Worm (Caenorhabditis elegans): ENCODE measurements around the gene lars-1.

Gene lars-1

DNA sequence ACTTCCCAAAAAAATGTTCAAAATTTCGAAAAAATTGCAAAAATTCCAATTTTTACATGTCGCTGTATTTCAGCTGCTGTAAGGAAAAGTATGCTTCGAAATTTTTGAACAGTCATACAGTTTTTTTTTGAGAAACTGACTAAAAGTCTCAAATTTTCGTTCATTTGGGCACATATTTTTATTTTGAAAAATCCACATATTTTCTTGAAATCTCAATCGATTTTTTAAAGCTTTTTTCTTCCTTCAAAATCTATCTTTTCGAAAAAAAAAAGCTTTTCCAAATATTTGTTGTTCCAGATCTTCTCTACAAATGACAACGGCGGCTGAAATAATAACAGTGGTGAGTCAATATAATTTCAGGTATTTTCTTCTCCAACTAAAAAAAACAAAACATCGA, 10.4 kb upstream of the lars-1 start, which contains the start of gene asd-1:
Gene asd-1, plus strand, starts transcription at position 298 of the 397 bp plus-strand sequence.
- TF ChIP-seq xnd-1 (tag; optimal IDR thresholded peaks at IDR 0.05) (no peak), hrde-1 (tag; optimal IDR thresholded peaks at IDR 0.05; ENCODE audit: borderline replicate concordance) (no peak), unc-62 (GFP tag; optimal IDR thresholded peaks at IDR 0.05) (no peak), ekl-4 (GFP tag; IDR thresholded peaks at IDR 0.05) (no peak), sdz-38 (tag; optimal IDR thresholded peaks at IDR 0.05) (no peak), lir-1 (GFP tag; conservative IDR thresholded peaks at IDR 0.05) (no peak), ceh-27 (GFP tag; optimal IDR thresholded peaks at IDR 0.05) (no peak), F49E8.2 (tag; optimal IDR thresholded peaks at IDR 0.05; ENCODE audit: insufficient read depth) (no peak), pbrm-1 (GFP tag; IDR thresholded peaks at IDR 0.05) (no peak), hlh-12 (tag; optimal IDR thresholded peaks at IDR 0.05) (no peak), unc-130 (GFP tag; optimal IDR thresholded peaks at IDR 0.05) (no peak), B0336.3 (GFP tag; IDR thresholded peaks at IDR 0.05) (no peak)

DNA sequence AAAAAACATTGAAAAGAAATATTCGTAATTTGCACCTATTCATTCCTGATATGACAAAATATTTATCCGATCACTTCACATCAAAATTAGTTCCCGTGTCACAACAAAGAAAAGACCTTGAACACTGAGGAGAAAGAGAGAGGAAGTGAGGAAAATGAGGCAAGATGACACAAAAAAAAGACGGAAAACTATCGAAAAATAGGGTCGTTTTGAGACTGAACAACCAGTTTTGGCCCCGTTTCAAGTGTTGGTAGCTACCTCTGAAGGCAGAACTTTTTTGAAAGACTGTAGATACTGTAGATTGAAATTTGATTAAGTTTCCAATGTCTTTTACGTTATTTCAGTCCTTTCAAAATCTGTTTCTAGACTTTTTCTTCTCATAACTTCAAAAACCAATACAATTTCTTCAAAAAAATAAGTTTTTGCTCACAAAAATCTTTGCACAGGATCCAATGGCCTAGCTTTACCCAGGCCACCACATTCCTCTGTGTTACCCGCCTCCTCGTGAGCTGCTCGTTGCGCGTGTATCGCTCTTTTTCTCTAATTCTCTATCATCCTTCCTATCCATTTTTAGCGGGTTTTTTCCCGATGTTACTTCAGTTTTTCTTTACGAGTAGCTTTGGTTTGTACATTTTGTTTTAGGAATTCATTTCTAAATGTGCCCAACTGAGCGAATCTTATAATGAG, 9.8 kb upstream of the lars-1 start:
- TF ChIP-seq attf-6 (GFP tag; IDR thresholded peaks at IDR 0.05) = no peak
- TF ChIP-seq hmg-1.2 (GFP tag; IDR thresholded peaks at IDR 0.05) = peak; percentile 66; the same call in 1 of the 2 replicates
- TF ChIP-seq lin-35 (GFP tag; optimal IDR thresholded peaks at IDR 0.05) = peak in 1 of 3 experiments; percentile 23
- no peak for TF ChIP-seq chd-7 (tag; optimal IDR thresholded peaks at IDR 0.05)
- no peak for TF ChIP-seq xnd-1 (tag; optimal IDR thresholded peaks at IDR 0.05)
- TF ChIP-seq efl-1 (GFP tag; optimal IDR thresholded peaks at IDR 0.05) = peak; percentile 57
- peak; percentile 31; the same call in 1 of the 2 replicates for TF ChIP-seq ekl-4 (GFP tag; IDR thresholded peaks at IDR 0.05)
- TF ChIP-seq K12H6.12 (tag; optimal IDR thresholded peaks at IDR 0.05) = peak; percentile 26
- TF ChIP-seq ztf-6 (GFP tag; IDR thresholded peaks at IDR 0.05) = 0 out of 2 replicates have a peak, but pooled peaks have one; percentile 13
- 0 out of 2 replicates have a peak, but pooled peaks have one; percentile 25 for TF ChIP-seq mcd-1 (GFP tag; IDR thresholded peaks at IDR 0.05)
- no peak for TF ChIP-seq cebp-1 (GFP tag; IDR thresholded peaks at IDR 0.05)
- peak; percentile 45 for TF ChIP-seq cebp-1 (tag; optimal IDR thresholded peaks at IDR 0.05)
- TF ChIP-seq dox-1 (GFP tag; IDR thresholded peaks at IDR 0.05) = 0 out of 2 replicates have a peak, but pooled peaks have one; percentile 20
- no peak for TF ChIP-seq F57A8.1 (GFP tag; optimal IDR thresholded peaks at IDR 0.05)
- TF ChIP-seq T07F8.4 (tag; optimal IDR thresholded peaks at IDR 0.05) = no peak
- 0 out of 2 replicates have a peak, but pooled peaks have one; percentile 14 for TF ChIP-seq Y67H2A.10 (GFP tag; conservative IDR thresholded peaks at IDR 0.05)
- peak; percentile 19 for TF ChIP-seq ceh-27 (GFP tag; optimal IDR thresholded peaks at IDR 0.05)
- 0 out of 2 replicates have a peak, but pooled peaks have one; percentile 18 for TF ChIP-seq D2030.7 (GFP tag; IDR thresholded peaks at IDR 0.05)
- TF ChIP-seq bed-2 (GFP tag; IDR thresholded peaks at IDR 0.05) = no peak
- TF ChIP-seq mel-28 (tag; optimal IDR thresholded peaks at IDR 0.05; ENCODE audit: borderline replicate concordance) = no peak
- peak; percentile 11 for TF ChIP-seq ZK185.1 (tag; optimal IDR thresholded peaks at IDR 0.05; ENCODE audit: poor library complexity, severe bottlenecking)

DNA sequence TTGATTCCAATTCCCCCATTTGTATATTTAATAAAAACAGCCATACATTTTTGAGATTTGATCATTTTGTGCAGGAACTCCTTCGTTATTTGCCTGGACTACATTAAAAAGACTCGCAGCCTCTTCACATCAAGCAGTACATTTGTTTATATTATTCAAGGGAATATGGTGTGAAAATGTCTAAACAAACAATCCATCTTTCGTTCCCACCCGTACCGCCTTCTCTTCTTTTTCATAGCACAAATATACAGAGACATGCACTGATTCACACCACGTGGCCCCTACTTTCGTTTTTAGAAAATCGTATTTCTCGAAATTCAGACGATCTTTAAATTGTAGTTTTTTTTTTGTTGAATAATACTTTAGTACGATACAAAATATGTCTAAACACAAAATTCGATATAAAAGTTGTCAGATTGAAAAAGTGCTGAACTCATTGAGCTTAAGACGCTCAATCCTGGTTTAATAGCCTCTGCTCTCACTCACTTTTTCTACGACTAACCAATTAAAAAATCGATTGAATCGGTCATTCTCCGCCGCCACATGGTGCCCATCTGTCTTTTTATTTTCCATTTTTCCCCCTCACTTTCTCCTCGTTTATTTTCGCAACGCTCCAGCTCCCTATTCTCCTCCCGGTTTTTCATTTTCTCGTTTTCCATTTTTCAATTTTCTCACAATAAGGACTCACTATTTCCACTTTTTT, 8.9 kb upstream of the lars-1 start:
- TF ChIP-seq zfh-2 (GFP tag; conservative IDR thresholded peaks at IDR 0.05) (no peak), ztf-6 (GFP tag; IDR thresholded peaks at IDR 0.05) (no peak), B0336.3 (GFP tag; IDR thresholded peaks at IDR 0.05) (peak; percentile 95), ztf-28 (GFP tag; IDR thresholded peaks at IDR 0.05) (no peak), tbp1 (GFP tag; optimal IDR thresholded peaks at IDR 0.05) (peak; percentile 41), let-526 (GFP tag; IDR thresholded peaks at IDR 0.05) (0 out of 2 replicates have a peak, but pooled peaks have one; percentile 49), hlh-12 (tag; optimal IDR thresholded peaks at IDR 0.05) (no peak), ztf-25 (GFP tag; IDR thresholded peaks at IDR 0.05) (no peak), B0261.1 (tag; optimal IDR thresholded peaks at IDR 0.05) (peak; percentile 14), hsf-1 (GFP tag; IDR thresholded peaks at IDR 0.05) (peak; percentile 30; the same call in 1 of the 2 replicates), snpc-4 (GFP tag; optimal IDR thresholded peaks at IDR 0.05) (no peak), snpc-4 (tag; optimal IDR thresholded peaks at IDR 0.05) (peak in 2 of 4 experiments; percentile 42 to 47), pbrm-1 (GFP tag; IDR thresholded peaks at IDR 0.05) (peak; percentile 55; the same call in 1 of the 2 replicates), F10E7.11 (tag; optimal IDR thresholded peaks at IDR 0.05) (peak; percentile 63), T07F8.4 (tag; optimal IDR thresholded peaks at IDR 0.05) (no peak), hlh-26 (GFP tag; conservative IDR thresholded peaks at IDR 0.05) (no peak), F55B11.4 (tag; optimal IDR thresholded peaks at IDR 0.05; ENCODE audit: borderline replicate concordance, insufficient read depth) (no peak), F37B4.10 (GFP tag; IDR thresholded peaks at IDR 0.05) (no peak)
